Fruit fly (Drosophila melanogaster) whole organism, pupa: Measurements from ENCODE around the gene CG32713.

ENCODE experiments used
- CG10348 ChIP-seq: fragments of 200-800 bp; sonication (Bioruptor generic); IDR thresholded peaks from 2 replicates; pipeline ENCODE4 v1.3.6; 2022; ENCODE audit warnings: missing biosample characterization, missing genetic modification characterization
- CG12605 ChIP-seq: fragments of 200-800 bp; sonication (Bioruptor generic); IDR thresholded peaks from 2 replicates; pipeline ENCODE4 v1.3.6; 2022; ENCODE audit warnings: missing biosample characterization, missing genetic modification characterization
- CG13204 ChIP-seq: fragments of 200-800 bp; sonication (Bioruptor generic); optimal IDR thresholded peaks from 2 replicates; lab custom pipeline; 2018; ENCODE audit warnings: missing biosample characterization, mild to moderate bottlenecking, missing genetic modification characterization, moderate library complexity
- CG14655 ChIP-seq: fragments of 200-800 bp; sonication (Bioruptor generic); optimal IDR thresholded peaks from 3 replicates; lab custom pipeline; 2017; ENCODE audit warnings: mild to moderate bottlenecking, missing biosample characterization, missing genetic modification reagents, missing genetic modification characterization
- CG15710 ChIP-seq: fragments of 200-800 bp; sonication (Bioruptor generic); optimal IDR thresholded peaks from 2 replicates; lab custom pipeline; 2018; ENCODE audit warnings: missing biosample characterization, mild to moderate bottlenecking, missing genetic modification characterization, moderate library complexity
- CG17806 ChIP-seq: fragments of 200-800 bp; sonication (Bioruptor generic); optimal IDR thresholded peaks from 2 replicates; lab custom pipeline; 2018; ENCODE audit warnings: missing biosample characterization, mild to moderate bottlenecking, missing genetic modification characterization, moderate library complexity
- CG32121 ChIP-seq: fragments of 200-800 bp; sonication (Bioruptor generic); IDR thresholded peaks from 2 replicates; pipeline ENCODE4 v1.3.6; 2022; ENCODE audit warnings: missing biosample characterization, missing genetic modification characterization
- CG34367 ChIP-seq: fragments of 200-800 bp; sonication (Bioruptor generic); optimal IDR thresholded peaks from 2 replicates; lab custom pipeline; 2018; ENCODE audit warnings: missing biosample characterization, mild to moderate bottlenecking, missing genetic modification characterization
- CG4496 ChIP-seq: fragments of 200-800 bp; sonication (Bioruptor generic); IDR thresholded peaks from 3 replicates; pipeline ENCODE4 v1.3.6; 2022; ENCODE audit warnings: missing biosample characterization, missing genetic modification characterization
- CG8159 ChIP-seq: fragments of 200-800 bp; sonication (Bioruptor generic); optimal IDR thresholded peaks from 3 replicates; lab custom pipeline; 2018; ENCODE audit warnings: missing biosample characterization, mild to moderate bottlenecking, missing genetic modification characterization, moderate library complexity
- CG8301 ChIP-seq: fragments of 200-800 bp; sonication (Bioruptor generic); optimal IDR thresholded peaks from 2 replicates; lab custom pipeline; 2018; ENCODE audit warnings: missing biosample characterization, mild to moderate bottlenecking, missing genetic modification characterization
- CG9948 ChIP-seq: fragments of 200-800 bp; sonication (Bioruptor generic); optimal IDR thresholded peaks from 2 replicates; lab custom pipeline; 2018; ENCODE audit warnings: missing biosample characterization, mild to moderate bottlenecking, missing genetic modification characterization, moderate library complexity
- D1 ChIP-seq: fragments of 200-800 bp; sonication (Bioruptor generic); optimal IDR thresholded peaks from 2 replicates; lab custom pipeline; 2018; ENCODE audit warnings: missing biosample characterization, mild to moderate bottlenecking, missing genetic modification characterization, moderate library complexity
- EcR ChIP-seq: fragments of 200-800 bp; sonication (Bioruptor generic); optimal IDR thresholded peaks from 3 replicates; lab custom pipeline; 2019; ENCODE audit warnings: missing biosample characterization, missing genetic modification characterization, mild to moderate bottlenecking, moderate library complexity, missing genetic modification reagents
- Ets98B ChIP-seq: fragments of 200-800 bp; sonication (Bioruptor generic); IDR thresholded peaks from 2 replicates; pipeline ENCODE4 v1.3.6; 2022; ENCODE audit warnings: missing biosample characterization, missing genetic modification characterization
- Pif1A ChIP-seq: fragments of 200-800 bp; sonication (Bioruptor generic); optimal IDR thresholded peaks from 3 replicates; lab custom pipeline; 2016; ENCODE audit warnings: missing biosample characterization, missing genetic modification characterization
- Pif1B ChIP-seq: fragments of 200-800 bp; sonication (Bioruptor generic); optimal IDR thresholded peaks from 3 replicates; lab custom pipeline; 2016; ENCODE audit warnings: missing biosample characterization, missing genetic modification characterization
- Snoo ChIP-seq: fragments of 200-800 bp; sonication (Bioruptor generic); optimal IDR thresholded peaks from 3 replicates; lab custom pipeline; 2017; ENCODE audit warnings: missing biosample characterization, mild to moderate bottlenecking, missing genetic modification characterization, inconsistent platforms
- fd96Ca ChIP-seq: fragments of 200-800 bp; sonication (Bioruptor generic); IDR thresholded peaks from 3 replicates; pipeline ENCODE4 v1.3.6; 2022; ENCODE audit warnings: missing biosample characterization, missing genetic modification characterization
- gl ChIP-seq: fragments of 200-800 bp; sonication (Bioruptor generic); optimal IDR thresholded peaks from 2 replicates; lab custom pipeline; 2018; ENCODE audit warnings: missing biosample characterization, mild to moderate bottlenecking, missing genetic modification characterization
- rn ChIP-seq: fragments of 200-800 bp; sonication (Bioruptor generic); IDR thresholded peaks from 2 replicates; pipeline ENCODE4 v1.3.6; 2022; ENCODE audit warnings: missing biosample characterization, missing genetic modification characterization

CG32713 gene

DNA sequence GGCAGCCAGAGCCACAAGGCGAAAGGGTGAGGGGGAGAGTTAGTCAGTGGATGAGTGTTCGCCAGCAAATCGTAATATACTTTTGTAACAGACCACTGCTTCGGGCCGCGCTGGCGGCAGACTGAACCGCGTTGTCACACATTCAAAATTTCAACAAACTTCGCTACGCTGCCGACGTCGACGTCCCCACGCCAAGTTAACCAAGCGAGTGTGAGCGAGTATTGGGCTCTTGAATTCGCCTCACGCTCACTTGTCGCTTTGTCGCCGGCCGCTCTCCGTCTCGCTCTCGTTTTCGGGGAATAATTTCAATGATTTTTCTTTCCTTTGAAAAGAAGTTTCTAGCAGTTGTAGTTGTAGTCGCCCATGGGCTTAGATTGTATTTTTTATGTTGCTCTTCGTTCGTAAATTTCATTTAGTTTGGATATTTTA lies 45.9 kb downstream of the CG32713 start, which contains the start of gene lawc:
Gene lawc, minus strand, starts transcription at position 127 of the 429 bp plus-strand sequence.
- TF ChIP-seq CG15710 (tag; lab: Kevin White, UChicago) (peak; percentile 0), Snoo (tag; lab: Kevin White, UChicago) (peak; percentile 25), CG8301 (no peak), CG17806 (tag; lab: Kevin White, UChicago) (no peak), rn (no peak), CG8159 (tag; lab: Kevin White, UChicago) (no peak), CG14655 (GFP tag; lab: Kevin White, UChicago) (no peak), D1 (tag; lab: Kevin White, UChicago) (no peak), CG9948 (tag; lab: Kevin White, UChicago) (no peak), CG10348 (no peak), CG12605 (GFP tag; lab: Robert Waterston, UW) (peak; percentile 90), CG34367 (tag; lab: Kevin White, UChicago) (no peak), CG4496 (GFP tag; lab: Robert Waterston, UW) (peak; percentile 83), Pif1A (GFP tag; lab: Kevin White, UChicago) (peak; percentile 32), CG32121 (GFP tag; lab: Robert Waterston, UW) (peak; percentile 94), gl (tag; lab: Kevin White, UChicago) (no peak), EcR (GFP tag; lab: Kevin White, UChicago) (peak; percentile 21), CG13204 (GFP tag; lab: Kevin White, UChicago) (peak; percentile 59), Pif1B (GFP tag; lab: Kevin White, UChicago) (peak; percentile 37), Ets98B (peak; percentile 96), fd96Ca (peak; percentile 93)
- TF ChIP-seq, all 21 proteins: peak for 11

DNA sequence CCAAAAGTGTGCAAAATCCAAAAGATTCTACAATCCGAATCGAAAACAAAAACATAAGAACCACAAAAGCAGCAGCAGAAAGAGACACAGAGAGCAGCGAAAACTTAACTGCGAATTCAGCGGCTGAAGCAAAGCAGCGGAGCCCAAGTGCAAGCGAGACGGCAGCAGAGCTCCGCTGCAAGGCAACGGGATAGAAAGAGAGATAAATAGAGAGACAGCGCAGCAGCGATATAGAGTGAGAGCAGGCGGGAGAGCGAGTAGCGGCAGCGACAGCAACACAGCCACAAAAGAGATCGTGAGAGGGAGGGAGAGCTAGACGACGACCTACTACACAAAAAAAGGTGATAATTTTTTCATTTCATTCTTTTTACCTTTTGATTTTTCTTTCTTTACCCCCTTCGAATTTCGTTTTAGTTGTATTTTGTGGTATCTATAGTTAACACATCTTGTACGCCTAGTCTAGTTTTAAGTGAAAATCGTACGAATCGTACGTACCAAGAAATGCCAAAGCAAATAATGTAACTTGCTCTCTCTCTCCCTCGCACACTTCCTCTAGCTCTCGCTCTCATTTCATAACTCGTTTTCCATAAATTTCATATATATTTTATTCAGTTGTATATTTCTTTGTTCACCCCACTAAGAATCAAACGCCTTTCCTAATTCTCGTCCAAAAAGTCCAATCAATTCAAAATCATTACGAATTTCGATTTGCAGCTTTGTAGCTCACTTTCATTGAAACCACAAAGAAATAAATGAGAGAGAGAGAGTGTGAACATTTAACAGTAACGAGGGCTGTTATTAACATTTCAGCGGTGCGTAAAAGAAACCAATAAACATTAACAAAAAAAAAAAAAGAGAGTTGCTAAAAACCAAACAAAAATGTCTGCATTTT lies 46.8 kb downstream of the CG32713 start:
- TF ChIP-seq CG32121 (GFP tag; lab: Robert Waterston, UW), result peak; percentile 81
- peak; percentile 94 for TF ChIP-seq Ets98B
- TF ChIP-seq CG14655 (GFP tag; lab: Kevin White, UChicago), result peak; percentile 24
- TF ChIP-seq CG8301, result no peak
- TF ChIP-seq Pif1A (GFP tag; lab: Kevin White, UChicago), result peak; percentile 12
- TF ChIP-seq Snoo (tag; lab: Kevin White, UChicago), result no peak
- TF ChIP-seq D1 (tag; lab: Kevin White, UChicago), result no peak
- TF ChIP-seq gl (tag; lab: Kevin White, UChicago), result peak; percentile 34
- no peak for TF ChIP-seq EcR (GFP tag; lab: Kevin White, UChicago)
- no peak for TF ChIP-seq rn
- TF ChIP-seq CG17806 (tag; lab: Kevin White, UChicago), result no peak
- TF ChIP-seq CG15710 (tag; lab: Kevin White, UChicago), result no peak
- TF ChIP-seq CG10348, result no peak
- TF ChIP-seq CG9948 (tag; lab: Kevin White, UChicago), result no peak
- TF ChIP-seq CG34367 (tag; lab: Kevin White, UChicago), result peak; percentile 23
- no peak for TF ChIP-seq CG13204 (GFP tag; lab: Kevin White, UChicago)
- peak; percentile 91 for TF ChIP-seq CG4496 (GFP tag; lab: Robert Waterston, UW)
- TF ChIP-seq CG12605 (GFP tag; lab: Robert Waterston, UW), result peak; percentile 88
- TF ChIP-seq fd96Ca, result peak; percentile 95
- peak; percentile 37 for TF ChIP-seq Pif1B (GFP tag; lab: Kevin White, UChicago)
- TF ChIP-seq CG8159 (tag; lab: Kevin White, UChicago), result peak; percentile 13

dm6 chrX:8409793-8410192 lies 47.6 kb downstream of the CG32713 start:
- peak; percentile 34 for TF ChIP-seq CG8159 (tag; lab: Kevin White, UChicago)
- peak; percentile 81 for TF ChIP-seq CG13204 (GFP tag; lab: Kevin White, UChicago)
- TF ChIP-seq CG8301, result peak; percentile 57
- peak; percentile 5 for TF ChIP-seq CG9948 (tag; lab: Kevin White, UChicago)
- TF ChIP-seq fd96Ca, result peak; percentile 99
- peak; percentile 51 for TF ChIP-seq gl (tag; lab: Kevin White, UChicago)
- TF ChIP-seq Pif1B (GFP tag; lab: Kevin White, UChicago), result peak; percentile 60
- peak; percentile 95 for TF ChIP-seq CG4496 (GFP tag; lab: Robert Waterston, UW)
- TF ChIP-seq CG17806 (tag; lab: Kevin White, UChicago), result no peak
- TF ChIP-seq Snoo (tag; lab: Kevin White, UChicago), result peak; percentile 58
- no peak for TF ChIP-seq D1 (tag; lab: Kevin White, UChicago)
- peak; percentile 99 for TF ChIP-seq CG32121 (GFP tag; lab: Robert Waterston, UW)
- no peak for TF ChIP-seq rn
- TF ChIP-seq EcR (GFP tag; lab: Kevin White, UChicago), result peak; percentile 62
- TF ChIP-seq Pif1A (GFP tag; lab: Kevin White, UChicago), result peak; percentile 14
- peak; percentile 48 for TF ChIP-seq CG15710 (tag; lab: Kevin White, UChicago)
- no peak for TF ChIP-seq CG10348
- peak; percentile 99 for TF ChIP-seq Ets98B
- TF ChIP-seq CG12605 (GFP tag; lab: Robert Waterston, UW), result peak; percentile 95
- no peak for TF ChIP-seq CG14655 (GFP tag; lab: Kevin White, UChicago)
- TF ChIP-seq CG34367 (tag; lab: Kevin White, UChicago), result peak; percentile 14

DNA sequence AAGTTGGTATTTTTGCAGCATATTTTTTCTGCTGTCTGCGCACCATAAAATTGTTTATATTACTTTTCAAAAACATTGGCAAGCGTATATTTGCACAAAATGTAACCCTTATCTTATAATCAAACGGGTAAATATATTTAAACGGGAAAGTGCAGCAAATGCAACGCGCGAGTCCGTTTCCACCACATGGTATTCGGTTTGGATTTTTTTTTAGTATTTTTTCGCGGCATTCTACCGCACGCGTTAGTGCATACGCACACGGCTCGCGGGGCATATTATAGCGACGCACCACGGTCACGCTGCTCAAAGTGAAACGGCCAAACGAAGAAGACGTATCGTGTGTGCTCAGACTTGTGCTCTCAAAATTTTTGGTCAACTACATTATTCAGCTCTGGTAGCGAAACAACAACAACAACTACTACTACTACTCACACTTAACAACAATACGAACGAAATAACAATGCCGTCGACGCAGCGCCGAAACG lies 48.4 kb downstream of the CG32713 start, which contains the start of gene Trf2:
Gene Trf2, plus strand, starts transcription at position 302 of the 485 bp plus-strand sequence.
- 0 out of 2 replicates have a peak, but pooled peaks have one; percentile 33 for TF ChIP-seq CG12605 (GFP tag; lab: Robert Waterston, UW)
- TF ChIP-seq Ets98B, result peak; percentile 9; the same call in 1 of the 2 replicates
- no peak for TF ChIP-seq CG4496 (GFP tag; lab: Robert Waterston, UW)
- no peak for TF ChIP-seq D1 (tag; lab: Kevin White, UChicago)
- no peak for TF ChIP-seq CG9948 (tag; lab: Kevin White, UChicago)
- TF ChIP-seq, all 21 proteins: peak for 2
